Worm (Caenorhabditis elegans) whole organism, L4 larva: ENCODE measurements around the gene dct-8.

Experiments used
- ama-1 ChIP-seq: fragments of 150-350 bp; optimal IDR thresholded peaks from 2 replicates; lab custom pipeline; 2014; ENCODE audit warnings: inconsistent platforms, mixed read lengths
- ces-1 ChIP-seq: fragments of 150-350 bp; sonication (generic microtip); optimal IDR thresholded peaks from 4 replicates; lab custom pipeline; 2014; ENCODE audit warnings: missing biosample characterization, missing genetic modification reagents, missing genetic modification characterization
- dpl-1 ChIP-seq: fragments of 150-350 bp; optimal IDR thresholded peaks from 2 replicates; lab custom pipeline; 2014; ENCODE audit warnings: missing biosample characterization, missing genetic modification reagents, missing genetic modification characterization
- hlh-30 ChIP-seq: sonication (generic microtip); optimal IDR thresholded peaks from 2 replicates; lab custom pipeline; 2017; ENCODE audit warnings: antibody characterized with exemption, mild to moderate bottlenecking, missing genetic modification characterization, missing compliant biosample characterization; ENCODE audit not compliant: insufficient read depth
- jun-1 ChIP-seq: fragments of 150-350 bp; optimal IDR thresholded peaks from 2 replicates; lab custom pipeline; 2014; ENCODE audit warnings: missing biosample characterization, missing genetic modification reagents, missing genetic modification characterization
- lin-13 ChIP-seq: fragments of 150-350 bp; optimal IDR thresholded peaks from 2 replicates; lab custom pipeline; 2014; ENCODE audit warnings: missing biosample characterization, missing genetic modification reagents, missing genetic modification characterization
- lin-29 ChIP-seq: fragments of 200-800 bp; sonication (Bioruptor generic); IDR thresholded peaks from 2 replicates; pipeline ENCODE4 v1.3.6; 2022; ENCODE audit warnings: missing genetic modification reagents, missing genetic modification characterization, missing compliant biosample characterization
- mep-1 ChIP-seq: fragments of 150-350 bp; sonication (generic microtip); optimal IDR thresholded peaks from 3 replicates; lab custom pipeline; 2014; ENCODE audit warnings: missing biosample characterization, missing genetic modification characterization
- nhr-25 ChIP-seq: sonication (generic microtip); optimal IDR thresholded peaks from 2 replicates; lab custom pipeline; 2017; ENCODE audit warnings: missing genetic modification characterization, mild to moderate bottlenecking, missing compliant biosample characterization, antibody characterized with exemption, moderate library complexity, borderline replicate concordance; ENCODE audit not compliant: insufficient read depth
- nhr-41 ChIP-seq: fragments of 200-800 bp; sonication (Bioruptor generic); IDR thresholded peaks from 2 replicates; pipeline ENCODE4 v1.3.6; 2022; ENCODE audit warnings: missing genetic modification reagents, missing genetic modification characterization, missing compliant biosample characterization
- pha-4 ChIP-seq, 2 experiments: fragments of 150-350 bp in 1 of 2; fragments of 200-800 bp in 1 of 2; sonication (Bioruptor generic) in 1 of 2; IDR thresholded peaks in 1 of 2; optimal IDR thresholded peaks in 1 of 2; 2 replicates each; pipeline versions ENCODE4 v1.3.6 to Lab custom; 2014 to 2022; ENCODE audit warnings: missing genetic modification characterization in 2 of 2, missing genetic modification reagents in 2 of 2, missing biosample characterization in 1 of 2, missing compliant biosample characterization in 1 of 2
- sdz-12 ChIP-seq: fragments of 200-800 bp; sonication (Bioruptor generic); optimal IDR thresholded peaks from 2 replicates; lab custom pipeline; 2018; ENCODE audit warnings: mild to moderate bottlenecking, missing genetic modification characterization, missing compliant biosample characterization
- unc-130 ChIP-seq: sonication (generic microtip); optimal IDR thresholded peaks from 2 replicates; lab custom pipeline; 2016; ENCODE audit warnings: missing genetic modification reagents, missing genetic modification characterization, missing compliant biosample characterization
- unc-39 ChIP-seq: sonication (generic microtip); optimal IDR thresholded peaks from 2 replicates; lab custom pipeline; 2017; ENCODE audit warnings: missing biosample characterization, missing genetic modification characterization

- TF ChIP-seq dpl-1 (GFP tag; lab: Kevin White, UChicago) (no peak), mep-1 (tag; lab: Kevin White, UChicago) (no peak), lin-29 (GFP tag; lab: Robert Waterston, UW) (no peak), sdz-12 (no peak), nhr-25 (tag; lab: Kevin White, UChicago) (no peak), unc-130 (no peak), unc-39 (no peak), ces-1 (GFP tag; lab: Kevin White, UChicago) (no peak), nhr-41 (GFP tag; lab: Robert Waterston, UW) (no peak), pha-4 (GFP tag; IDR thresholded peaks at IDR 0.05; lab: Robert Waterston, UW) (no peak), pha-4 (tag; optimal IDR thresholded peaks at IDR 0.05; lab: Kevin White, UChicago) (no peak), lin-13 (no peak), jun-1 (tag; lab: Kevin White, UChicago) (no peak), hlh-30 (tag; lab: Kevin White, UChicago) (no peak), ama-1 (lab: Kevin White, UChicago) (no peak)
Measured at ce11 chrIV:3894004-3894480, 828 bp upstream of the dct-8 start, which contains the start of gene F56D6.8.
